Worm (Caenorhabditis elegans): ENCODE data around the gene srh-1.

ce11 chrV:11449404-11449803, 36.3 kb upstream of the srh-1 start:
- TF ChIP-seq unc-130 (GFP tag; optimal IDR thresholded peaks at IDR 0.05) = no peak
- TF ChIP-seq ama-1 (optimal IDR thresholded peaks at IDR 0.05) = no peak
- no peak for TF ChIP-seq pha-4 (GFP tag; IDR thresholded peaks at IDR 0.05)
- TF ChIP-seq pha-4 (tag; optimal IDR thresholded peaks at IDR 0.05) = no peak
- TF ChIP-seq jun-1 (tag; optimal IDR thresholded peaks at IDR 0.05) = no peak
- no peak for TF ChIP-seq unc-62 (GFP tag; optimal IDR thresholded peaks at IDR 0.05 in 1 of 2)
- TF ChIP-seq unc-62 (tag; optimal IDR thresholded peaks at IDR 0.05) = no peak
- no peak for TF ChIP-seq fos-1 (tag; optimal IDR thresholded peaks at IDR 0.05)
- TF ChIP-seq nhr-11 (tag; optimal IDR thresholded peaks at IDR 0.05) = no peak

Data from whole organism, L4 larva.